Fruit fly (Drosophila melanogaster) whole organism, prepupa: ENCODE measurements around the gene ppk24.

Source experiments
- CG6792 ChIP-seq: fragments of 200-800 bp; sonication (Bioruptor generic); optimal IDR thresholded peaks from 3 replicates; lab custom pipeline; 2016; ENCODE audit warnings: missing biosample characterization, missing genetic modification characterization
- CG8632 ChIP-seq: fragments of 200-800 bp; sonication (Bioruptor generic); optimal IDR thresholded peaks from 3 replicates; lab custom pipeline; 2016; ENCODE audit warnings: missing biosample characterization, missing genetic modification characterization
- Gug ChIP-seq: fragments of 200-800 bp; sonication (Bioruptor generic); IDR thresholded peaks from 2 replicates; pipeline ENCODE4 v1.3.6; 2022; ENCODE audit warnings: missing biosample characterization, missing genetic modification characterization
- Met ChIP-seq: fragments of 200-800 bp; sonication (Bioruptor generic); optimal IDR thresholded peaks from 3 replicates; lab custom pipeline; 2016; ENCODE audit warnings: missing biosample characterization, missing genetic modification characterization
- esn ChIP-seq: fragments of 200-800 bp; sonication (Bioruptor generic); optimal IDR thresholded peaks from 2 replicates; lab custom pipeline; 2016; ENCODE audit warnings: missing biosample characterization, mild to moderate bottlenecking, missing genetic modification characterization, moderate library complexity
- fd85E ChIP-seq: fragments of 200-800 bp; sonication (Bioruptor generic); optimal IDR thresholded peaks from 3 replicates; lab custom pipeline; 2016; ENCODE audit warnings: missing biosample characterization, missing genetic modification characterization
- salr ChIP-seq, 2 experiments: fragments of 200-800 bp; sonication (Bioruptor generic); optimal IDR thresholded peaks; 3 replicates each; lab custom pipeline; 2016 to 2018; ENCODE audit warnings: missing biosample characterization in 2 of 2, missing genetic modification characterization in 2 of 2, mild to moderate bottlenecking in 1 of 2
- vri ChIP-seq: fragments of 200-800 bp; sonication (Bioruptor generic); optimal IDR thresholded peaks from 3 replicates; lab custom pipeline; 2016; ENCODE audit warnings: missing biosample characterization, mild to moderate bottlenecking, missing genetic modification characterization

dm6 chr3R:31310300-31310699 is 44.8 kb downstream of the ppk24 start:
- TF ChIP-seq CG8632 (GFP tag; lab: Kevin White, UChicago) (no peak), Met (GFP tag; lab: Kevin White, UChicago) (no peak), fd85E (GFP tag; lab: Kevin White, UChicago) (no peak), Gug (GFP tag; lab: Robert Waterston, UW) (no peak), salr (GFP tag; optimal IDR thresholded peaks at IDR 0.05; lab: Kevin White, UChicago) (no peak), esn (GFP tag; lab: Kevin White, UChicago) (no peak), vri (GFP tag; lab: Kevin White, UChicago) (no peak), CG6792 (GFP tag; lab: Kevin White, UChicago) (no peak)
